Worm (Caenorhabditis elegans): Measurements from ENCODE around the gene txt-12.

DNA sequence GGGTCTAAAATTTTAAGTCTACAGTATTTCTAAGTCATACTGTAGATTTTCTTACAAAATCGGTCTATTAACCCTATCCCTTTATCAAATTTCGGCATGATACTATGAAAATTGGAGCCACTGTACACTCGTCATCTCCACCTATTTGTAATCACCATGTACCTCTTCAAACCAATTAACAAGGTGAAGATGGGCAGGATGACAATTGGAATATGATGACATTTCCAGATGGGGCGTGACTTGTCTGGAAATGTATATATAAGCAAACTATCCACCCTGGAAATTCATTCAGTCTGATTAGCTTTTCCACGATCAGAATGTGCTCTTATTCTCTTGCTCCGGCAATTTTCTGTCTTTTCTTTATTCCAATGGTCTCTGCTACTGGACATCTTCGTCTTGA is 16.5 kb downstream of the txt-12 start, which contains the start of gene Y75B12A.2:
- no peak for TF ChIP-seq med-1 (GFP tag; optimal IDR thresholded peaks at IDR 0.05; ENCODE audit: insufficient read depth)
- no peak for TF ChIP-seq flt-1 (GFP tag; IDR thresholded peaks at IDR 0.05)
- no peak for TF ChIP-seq tab-1 (GFP tag; IDR thresholded peaks at IDR 0.05)
- TF ChIP-seq T22C8.4 (GFP tag; IDR thresholded peaks at IDR 0.05): no peak
- TF ChIP-seq klf-2 (GFP tag; conservative IDR thresholded peaks at IDR 0.05): no peak
- no peak for TF ChIP-seq ztf-23 (GFP tag; IDR thresholded peaks at IDR 0.05)

All from whole organism, midembryonic.